Worm (Caenorhabditis elegans) whole organism, L3 larva: ENCODE measurements around the gene F11D11.12.

Experiments
- R02D3.7 ChIP-seq: fragments of 150-350 bp; optimal IDR thresholded peaks from 2 replicates; lab custom pipeline; 2014; ENCODE audit warnings: missing biosample characterization, missing genetic modification characterization
- ZK546.5 ChIP-seq: sonication (generic microtip); optimal IDR thresholded peaks from 2 replicates; lab custom pipeline; 2017; ENCODE audit warnings: missing biosample characterization, missing genetic modification characterization
- aly-2 ChIP-seq: fragments of 150-350 bp; optimal IDR thresholded peaks from 2 replicates; lab custom pipeline; 2014; ENCODE audit warnings: missing biosample characterization, missing genetic modification characterization
- ama-1 ChIP-seq: fragments of 150-350 bp; optimal IDR thresholded peaks from 2 replicates; lab custom pipeline; 2018
- ceh-16 ChIP-seq: sonication (generic microtip); optimal IDR thresholded peaks from 2 replicates; lab custom pipeline; 2017; ENCODE audit warnings: missing biosample characterization, missing genetic modification characterization
- daf-12 ChIP-seq: fragments of 150-350 bp; optimal IDR thresholded peaks from 2 replicates; lab custom pipeline; 2014; ENCODE audit warnings: missing biosample characterization, missing genetic modification reagents, missing genetic modification characterization
- egl-27 ChIP-seq: sonication (generic microtip); optimal IDR thresholded peaks from 4 replicates; lab custom pipeline; 2017; ENCODE audit warnings: missing biosample characterization, missing genetic modification reagents, missing genetic modification characterization
- egl-5 ChIP-seq: fragments of 150-350 bp; optimal IDR thresholded peaks from 2 replicates; lab custom pipeline; 2017; ENCODE audit warnings: missing biosample characterization, missing genetic modification reagents, missing genetic modification characterization, inconsistent platforms
- elt-2 ChIP-seq: sonication (generic microtip); optimal IDR thresholded peaks from 2 replicates; lab custom pipeline; 2016; ENCODE audit warnings: missing genetic modification reagents, mild to moderate bottlenecking, missing genetic modification characterization, missing compliant biosample characterization
- elt-3 ChIP-seq, 3 experiments: fragments of 150-350 bp in 1 of 3; sonication (generic microtip) in 2 of 3; optimal IDR thresholded peaks; 2 replicates in 2 of 3; 4 replicates in 1 of 3; lab custom pipeline; 2014 to 2017; ENCODE audit warnings: missing biosample characterization in 3 of 3, missing genetic modification characterization in 3 of 3
- fkh-10 ChIP-seq: sonication (generic microtip); optimal IDR thresholded peaks from 2 replicates; lab custom pipeline; 2017; ENCODE audit warnings: missing biosample characterization, missing genetic modification reagents, missing genetic modification characterization
- fkh-2 ChIP-seq: fragments of 150-350 bp; optimal IDR thresholded peaks from 2 replicates; lab custom pipeline; 2014; ENCODE audit warnings: missing biosample characterization, missing genetic modification reagents, missing genetic modification characterization
- hmg-11 ChIP-seq: sonication (generic microtip); optimal IDR thresholded peaks from 2 replicates; lab custom pipeline; 2016; ENCODE audit warnings: missing genetic modification characterization, missing compliant biosample characterization
- jun-1 ChIP-seq: fragments of 150-350 bp; optimal IDR thresholded peaks from 2 replicates; lab custom pipeline; 2014; ENCODE audit warnings: missing biosample characterization, missing genetic modification reagents, missing genetic modification characterization
- lin-15B ChIP-seq: fragments of 150-350 bp; optimal IDR thresholded peaks from 2 replicates; lab custom pipeline; 2014; ENCODE audit warnings: missing biosample characterization, missing genetic modification characterization
- lin-39 ChIP-seq: fragments of 150-350 bp; optimal IDR thresholded peaks from 2 replicates; lab custom pipeline; 2018; ENCODE audit warnings: missing biosample characterization, missing genetic modification reagents, missing genetic modification characterization
- lsy-12 ChIP-seq: sonication (generic microtip); optimal IDR thresholded peaks from 2 replicates; lab custom pipeline; 2016; ENCODE audit warnings: mild to moderate bottlenecking, missing genetic modification characterization, missing compliant biosample characterization
- mml-1 ChIP-seq: fragments of 150-350 bp; sonication (generic microtip); optimal IDR thresholded peaks from 3 replicates; lab custom pipeline; 2014; ENCODE audit warnings: missing biosample characterization, missing genetic modification characterization
- nfya-1 ChIP-seq: sonication (generic microtip); optimal IDR thresholded peaks from 2 replicates; lab custom pipeline; 2017; ENCODE audit warnings: missing genetic modification characterization, mild to moderate bottlenecking, missing compliant biosample characterization, antibody characterized with exemption, moderate library complexity; ENCODE audit not compliant: insufficient read depth
- nhr-12 ChIP-seq: fragments of 150-350 bp; optimal IDR thresholded peaks from 2 replicates; lab custom pipeline; 2014; ENCODE audit warnings: missing biosample characterization, missing genetic modification characterization
- nhr-23 ChIP-seq: fragments of 150-350 bp; optimal IDR thresholded peaks from 2 replicates; lab custom pipeline; 2014; ENCODE audit warnings: missing biosample characterization, missing genetic modification reagents, missing genetic modification characterization
- nhr-237 ChIP-seq: fragments of 150-350 bp; optimal IDR thresholded peaks from 2 replicates; lab custom pipeline; 2014; ENCODE audit warnings: missing biosample characterization, missing genetic modification characterization
- nhr-28 ChIP-seq: fragments of 150-350 bp; optimal IDR thresholded peaks from 2 replicates; lab custom pipeline; 2014; ENCODE audit warnings: missing biosample characterization, missing genetic modification characterization
- nhr-43 ChIP-seq: sonication (generic microtip); optimal IDR thresholded peaks from 2 replicates; lab custom pipeline; 2016; ENCODE audit warnings: mild to moderate bottlenecking, missing genetic modification characterization, missing compliant biosample characterization; ENCODE audit not compliant: poor library complexity, severe bottlenecking
- nhr-76 ChIP-seq: fragments of 150-350 bp; sonication (generic microtip); optimal IDR thresholded peaks from 5 replicates; lab custom pipeline; 2014; ENCODE audit warnings: missing biosample characterization, missing genetic modification characterization
- nhr-77 ChIP-seq: fragments of 150-350 bp; optimal IDR thresholded peaks from 2 replicates; lab custom pipeline; 2014; ENCODE audit warnings: missing biosample characterization, missing genetic modification characterization
- pha-4 ChIP-seq: fragments of 150-350 bp; optimal IDR thresholded peaks from 2 replicates; lab custom pipeline; 2014; ENCODE audit warnings: missing biosample characterization, missing genetic modification reagents, missing genetic modification characterization
- pqm-1 ChIP-seq: fragments of 150-350 bp; optimal IDR thresholded peaks from 2 replicates; lab custom pipeline; 2017; ENCODE audit warnings: missing biosample characterization, missing genetic modification characterization, inconsistent platforms
- sea-2 ChIP-seq: fragments of 150-350 bp; sonication (generic microtip); optimal IDR thresholded peaks from 4 replicates; lab custom pipeline; 2014; ENCODE audit warnings: missing biosample characterization, missing genetic modification reagents, missing genetic modification characterization
- skn-1 ChIP-seq: fragments of 150-350 bp; optimal IDR thresholded peaks from 2 replicates; lab custom pipeline; 2014; ENCODE audit warnings: missing biosample characterization, missing genetic modification characterization
- snpc-4 ChIP-seq: fragments of 150-350 bp; optimal IDR thresholded peaks from 2 replicates; lab custom pipeline; 2014; ENCODE audit warnings: missing biosample characterization, missing genetic modification characterization
- unc-39 ChIP-seq: sonication (generic microtip); optimal IDR thresholded peaks from 4 replicates; lab custom pipeline; 2017; ENCODE audit warnings: missing biosample characterization, missing genetic modification characterization
- unc-62 ChIP-seq: fragments of 150-350 bp; sonication (generic microtip); optimal IDR thresholded peaks from 4 replicates; lab custom pipeline; 2014; ENCODE audit warnings: missing biosample characterization, missing genetic modification reagents, missing genetic modification characterization
- ztf-11 ChIP-seq: fragments of 150-350 bp; optimal IDR thresholded peaks from 2 replicates; lab custom pipeline; 2014; ENCODE audit warnings: missing biosample characterization, missing genetic modification characterization
- ztf-4 ChIP-seq: fragments of 150-350 bp; optimal IDR thresholded peaks from 2 replicates; lab custom pipeline; 2014; ENCODE audit warnings: missing biosample characterization, missing genetic modification characterization

F11D11.12 gene

DNA sequence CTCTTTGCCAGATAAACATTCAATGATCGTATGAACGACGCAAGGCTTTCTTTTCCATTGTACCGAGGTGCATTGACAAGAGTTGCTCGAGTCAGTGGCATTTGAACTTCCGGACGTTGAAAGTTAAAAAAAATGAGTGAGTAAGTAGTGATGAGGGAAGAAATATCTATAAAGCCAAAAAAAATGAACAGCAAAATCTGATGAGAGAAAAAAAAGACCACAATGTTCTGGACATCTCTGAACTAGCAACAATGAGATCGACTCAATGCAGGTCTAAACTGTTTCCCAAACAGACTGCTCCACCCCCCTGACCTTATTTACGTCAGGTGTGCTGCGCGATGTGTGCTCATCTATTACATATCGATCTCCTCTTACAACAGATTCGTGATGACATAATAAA lies at the start of gene F11D11.12, which contains the start of gene F11D11.21:
F11D11.12 (minus strand) TSS at position 238 of the 400 bp plus-strand sequence.
F11D11.21 (minus strand) TSS at position 101 of the 400 bp plus-strand sequence.
- TF ChIP-seq elt-2 (tag; lab: Kevin White, UChicago) (no peak), jun-1 (tag; lab: Kevin White, UChicago) (no peak), nfya-1 (tag; lab: Kevin White, UChicago) (no peak), lin-15B (no peak), nhr-12 (tag; lab: Kevin White, UChicago) (no peak), nhr-43 (tag; lab: Kevin White, UChicago) (no peak), mml-1 (tag; lab: Kevin White, UChicago) (no peak), ceh-16 (tag; lab: Kevin White, UChicago) (no peak), nhr-237 (no peak), elt-3 (tag; optimal IDR thresholded peaks at IDR 0.05; lab: Kevin White, UChicago) (no peak), pha-4 (tag; lab: Kevin White, UChicago) (no peak), nhr-77 (tag; lab: Kevin White, UChicago) (no peak), ZK546.5 (tag; lab: Kevin White, UChicago) (no peak)

DNA sequence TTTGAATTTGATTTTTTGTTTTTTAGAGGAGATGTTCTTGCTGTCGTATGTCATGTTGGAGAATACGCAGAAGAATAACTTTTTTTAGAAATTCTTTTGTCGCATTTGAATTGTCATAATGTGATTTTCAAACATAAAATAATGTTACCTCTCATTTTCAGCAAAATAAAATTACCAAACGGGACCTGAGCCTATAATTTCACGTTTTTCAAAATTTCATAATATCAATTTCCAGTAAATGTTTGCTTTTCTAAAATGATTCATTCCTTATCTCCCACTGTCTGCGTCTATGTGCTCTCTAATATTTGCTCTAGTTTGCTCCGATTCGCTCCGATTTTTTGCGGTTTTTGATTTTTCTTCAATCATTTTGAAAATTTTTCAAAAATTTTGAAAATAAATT lies 40.2 kb upstream of the F11D11.12 start, which contains the start of gene nhr-231:
nhr-231 (plus strand) TSS at position 301 of the 400 bp plus-strand sequence.
- TF ChIP-seq lin-15B (no peak), pha-4 (tag; lab: Kevin White, UChicago) (peak; percentile 29)

ce11 chrV:18787417-18787918 lies 37.0 kb upstream of the F11D11.12 start, which contains the start of gene Y17D7B.2:
Y17D7B.2 (plus strand) TSS chrV:18787739.
- TF ChIP-seq elt-2 (tag; lab: Kevin White, UChicago) (peak; percentile 0), ztf-4 (no peak)

DNA sequence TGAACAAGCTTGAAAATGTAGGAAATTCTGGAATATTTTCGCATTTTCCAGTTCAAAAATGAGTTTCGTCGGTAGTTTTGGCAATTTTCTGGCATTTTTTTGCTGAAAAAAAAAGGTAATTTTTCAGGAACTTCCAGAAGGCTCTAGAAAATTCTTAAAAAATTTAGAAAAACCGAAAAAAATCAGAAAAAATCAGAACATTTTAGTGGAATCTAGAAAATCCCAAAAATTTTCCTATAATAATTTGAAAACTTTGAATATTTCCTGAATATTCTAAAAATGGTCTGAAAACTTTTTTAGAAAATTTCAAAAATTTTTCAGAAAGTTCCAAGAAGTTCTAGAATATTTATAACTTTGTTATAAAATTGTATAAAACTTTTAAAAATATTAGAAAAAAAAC lies 36.2 kb upstream of the F11D11.12 start, which contains the start of gene Y17D7B.3:
Y17D7B.3 (minus strand) TSS at position 101 of the 400 bp plus-strand sequence.
- TF ChIP-seq elt-2 (tag; lab: Kevin White, UChicago) = no peak
- TF ChIP-seq aly-2 = no peak
- TF ChIP-seq ZK546.5 (tag; lab: Kevin White, UChicago) = no peak
- no peak for TF ChIP-seq nhr-237
- TF ChIP-seq skn-1 (tag; lab: Kevin White, UChicago) = no peak
- no peak for TF ChIP-seq hmg-11 (tag; lab: Kevin White, UChicago)
- TF ChIP-seq sea-2 (GFP tag; lab: Kevin White, UChicago) = no peak
- no peak for TF ChIP-seq elt-3 (tag; optimal IDR thresholded peaks at IDR 0.05; lab: Kevin White, UChicago)
- TF ChIP-seq daf-12 (tag; lab: Kevin White, UChicago) = no peak
- TF ChIP-seq snpc-4 = no peak
- TF ChIP-seq nhr-76 = no peak
- no peak for TF ChIP-seq unc-62 (GFP tag; lab: Kevin White, UChicago)
- no peak for TF ChIP-seq ztf-4

DNA sequence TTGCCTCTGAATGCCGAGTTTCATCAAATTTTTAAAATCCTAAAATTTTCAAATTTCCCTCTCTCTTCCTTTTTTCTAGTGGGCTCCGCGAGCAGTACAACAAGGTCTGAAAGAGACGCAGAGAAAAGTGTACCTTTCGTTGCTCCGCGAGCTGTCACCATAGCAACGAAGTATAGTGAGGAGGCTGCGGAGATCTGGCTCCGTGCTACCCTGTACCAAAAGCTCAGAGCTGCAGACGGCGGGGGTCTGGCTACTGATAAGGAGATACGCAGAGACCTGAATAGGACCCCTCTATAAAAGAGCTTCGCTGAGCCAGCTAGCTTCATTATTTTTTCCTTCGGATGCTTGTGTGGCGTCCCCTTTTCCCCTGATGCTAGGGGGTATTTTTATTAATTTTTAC lies 33.0 kb upstream of the F11D11.12 start, which contains the start of gene Y17D7B.10:
Y17D7B.10 (plus strand) TSS at position 243 of the 400 bp plus-strand sequence.
- TF ChIP-seq nhr-76 (no peak), lin-39 (tag; lab: Kevin White, UChicago) (no peak), lsy-12 (no peak), ama-1 (no peak), mml-1 (tag; lab: Kevin White, UChicago) (no peak), ceh-16 (tag; lab: Kevin White, UChicago) (no peak), pqm-1 (tag; lab: Kevin White, UChicago) (no peak), nhr-28 (tag; lab: Kevin White, UChicago) (no peak), fkh-10 (no peak), nhr-23 (tag; lab: Kevin White, UChicago) (no peak), ztf-11 (no peak), egl-5 (tag; lab: Kevin White, UChicago) (no peak), R02D3.7 (tag; lab: Kevin White, UChicago) (no peak), nhr-77 (tag; lab: Kevin White, UChicago) (no peak), egl-27 (tag; lab: Kevin White, UChicago) (no peak), pha-4 (tag; lab: Kevin White, UChicago) (no peak), fkh-2 (tag; lab: Kevin White, UChicago) (no peak), unc-39 (tag; lab: Kevin White, UChicago) (no peak), hmg-11 (tag; lab: Kevin White, UChicago) (no peak)
- TF ChIP-seq, all 47 proteins: peak for 0
